Worm (Caenorhabditis elegans) whole organism, L4 larva: ENCODE measurements around the gene isw-1.

ENCODE experiments used
- ctbp-1 ChIP-seq: fragments of 200-800 bp; sonication (Bioruptor generic); IDR thresholded peaks from 2 replicates; pipeline ENCODE4 v1.3.6; 2022; ENCODE audit warnings: missing genetic modification reagents, missing genetic modification characterization, missing compliant biosample characterization
- dmd-9 ChIP-seq: fragments of 200-800 bp; sonication (Bioruptor generic); IDR thresholded peaks from 2 replicates; pipeline ENCODE4 v1.3.6; 2022; ENCODE audit warnings: missing genetic modification reagents, missing genetic modification characterization, missing compliant biosample characterization
- hlh-30 ChIP-seq: sonication (generic microtip); optimal IDR thresholded peaks from 2 replicates; lab custom pipeline; 2017; ENCODE audit warnings: antibody characterized with exemption, mild to moderate bottlenecking, missing genetic modification characterization, missing compliant biosample characterization; ENCODE audit not compliant: insufficient read depth
- lim-7 ChIP-seq: fragments of 200-800 bp; sonication (Bioruptor generic); IDR thresholded peaks from 2 replicates; pipeline ENCODE4 v1.3.6; 2022; ENCODE audit warnings: missing genetic modification characterization, missing compliant biosample characterization
- lin-38 ChIP-seq: fragments of 200-800 bp; sonication (Bioruptor generic); IDR thresholded peaks from 2 replicates; pipeline ENCODE4 v1.3.6; 2022; ENCODE audit warnings: missing genetic modification reagents, missing genetic modification characterization, missing compliant biosample characterization
- lsy-2 ChIP-seq, 2 experiments: fragments of 150-350 bp in 1 of 2; sonication (generic microtip) in 1 of 2; optimal IDR thresholded peaks; 2 replicates each; lab custom pipeline; 2014 to 2017; ENCODE audit warnings: missing biosample characterization in 2 of 2, missing genetic modification characterization in 2 of 2
- madf-9 ChIP-seq: fragments of 200-800 bp; sonication (Bioruptor generic); conservative IDR thresholded peaks from 2 replicates; pipeline ENCODE4 v1.3.6; 2022; ENCODE audit warnings: missing genetic modification reagents, missing genetic modification characterization, missing compliant biosample characterization
- mep-1 ChIP-seq: fragments of 150-350 bp; sonication (generic microtip); optimal IDR thresholded peaks from 3 replicates; lab custom pipeline; 2014; ENCODE audit warnings: missing biosample characterization, missing genetic modification characterization
- nhr-11 ChIP-seq: fragments of 150-350 bp; optimal IDR thresholded peaks from 2 replicates; lab custom pipeline; 2014; ENCODE audit warnings: missing biosample characterization, missing genetic modification characterization
- snpc-1.2 ChIP-seq: fragments of 200-800 bp; sonication (Bioruptor generic); IDR thresholded peaks from 2 replicates; pipeline ENCODE4 v1.3.6; 2022; ENCODE audit warnings: missing genetic modification reagents, missing genetic modification characterization, missing compliant biosample characterization
- unc-62 ChIP-seq, 3 experiments: fragments of 150-350 bp in 1 of 3; sonication (generic microtip); optimal IDR thresholded peaks in 2 of 3; peaks in 1 of 3; 1 replicate in 1 of 3; 2 replicates in 2 of 3; lab custom pipeline; 2014 to 2017; ENCODE audit warnings: missing biosample characterization in 3 of 3, missing genetic modification characterization in 3 of 3, missing genetic modification reagents in 3 of 3, missing genotype in 1 of 3
- vab-7 ChIP-seq: fragments of 200-800 bp; sonication (Bioruptor generic); IDR thresholded peaks from 2 replicates; pipeline ENCODE4 v1.3.6; 2022; ENCODE audit warnings: missing genetic modification reagents, missing genetic modification characterization, missing compliant biosample characterization
- zfp-3 ChIP-seq: fragments of 200-800 bp; sonication (Bioruptor generic); conservative IDR thresholded peaks from 2 replicates; pipeline ENCODE4 v1.3.6; 2022; ENCODE audit warnings: missing genetic modification reagents, missing genetic modification characterization, missing compliant biosample characterization

isw-1 gene

ce11 chrIII:6661660-6662059, 48.2 kb downstream of the isw-1 start (continued):
- TF ChIP-seq madf-9 (peak; percentile 77), lin-38 (GFP tag; lab: Robert Waterston, UW) (peak; percentile 83), vab-7 (GFP tag; lab: Robert Waterston, UW) (peak; percentile 92), zfp-3 (0 out of 2 replicates have a peak, but pooled peaks have one; percentile 35), dmd-9 (GFP tag; lab: Robert Waterston, UW) (peak; percentile 69)

ce11 chrIII:6655830-6656229, 54.1 kb downstream of the isw-1 start:
- TF ChIP-seq ctbp-1 (GFP tag; lab: Robert Waterston, UW), result peak; percentile 26; the same call in 1 of the 2 replicates
- TF ChIP-seq nhr-11, result peak; percentile 31
- peak in 1 of 2 experiments; percentile 78 for TF ChIP-seq unc-62 (GFP tag; optimal IDR thresholded peaks at IDR 0.05 in 1 of 2; lab: Kevin White, UChicago)
- no peak for TF ChIP-seq unc-62 (tag; optimal IDR thresholded peaks at IDR 0.05; lab: Kevin White, UChicago)
- peak in 1 of 2 experiments; percentile 15 for TF ChIP-seq lsy-2 (tag; optimal IDR thresholded peaks at IDR 0.05; lab: Kevin White, UChicago)
- TF ChIP-seq mep-1 (tag; lab: Kevin White, UChicago), result peak; percentile 37
- TF ChIP-seq lim-7, result no peak
- TF ChIP-seq hlh-30 (tag; lab: Kevin White, UChicago), result peak; percentile 50
- TF ChIP-seq snpc-1.2 (GFP tag; lab: Robert Waterston, UW), result no peak
